Fruit fly (Drosophila melanogaster): ENCODE data around the gene CG5823.

dm6 chr3R:17546115-17546705 lies 11.8 kb upstream of the CG5823 start, which contains the start of gene Prx3:
- TF ChIP-seq CG7368 (GFP tag; optimal IDR thresholded peaks at IDR 0.05) (no peak), dac (GFP tag; optimal IDR thresholded peaks at IDR 0.05) (no peak), Ets96B (tag; optimal IDR thresholded peaks at IDR 0.05) (no peak)
